Worm (Caenorhabditis elegans): ENCODE measurements around the gene F11D5.5.

DNA sequence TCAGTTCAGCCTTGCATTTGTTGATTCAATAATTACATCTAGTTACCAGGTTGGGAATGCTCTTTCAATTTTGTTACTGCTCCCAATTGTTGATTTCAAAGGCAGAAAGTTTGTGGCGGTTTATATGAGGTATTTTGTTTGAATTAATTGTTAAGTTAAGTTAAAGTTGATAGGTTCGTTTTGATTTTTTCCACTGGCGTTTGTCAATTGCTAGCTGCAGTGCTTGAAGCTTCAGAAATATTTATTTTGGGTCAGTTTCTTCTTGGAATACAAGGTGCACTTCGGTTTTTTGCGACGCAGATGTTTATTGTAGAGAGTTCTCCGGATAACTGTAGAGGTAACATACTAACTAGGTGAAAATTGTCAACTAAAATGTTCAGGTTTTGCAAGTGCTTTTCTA lies at the start of gene F11D5.5:
- TF ChIP-seq somi-1 (GFP tag; optimal IDR thresholded peaks at IDR 0.05), result no peak
- TF ChIP-seq egrh-3 (GFP tag; IDR thresholded peaks at IDR 0.05), result no peak
- no peak for TF ChIP-seq B0035.1 (tag; optimal IDR thresholded peaks at IDR 0.05)
- no peak for TF ChIP-seq hmg-20 (GFP tag; IDR thresholded peaks at IDR 0.05)
- TF ChIP-seq zfh-2 (GFP tag; conservative IDR thresholded peaks at IDR 0.05), result no peak
- no peak for TF ChIP-seq sea-2 (GFP tag; IDR thresholded peaks at IDR 0.05)
- TF ChIP-seq lin-40 (tag; optimal IDR thresholded peaks at IDR 0.05), result no peak
- TF ChIP-seq nhr-90 (tag; optimal IDR thresholded peaks at IDR 0.05), result no peak
- no peak for TF ChIP-seq ama-1 (optimal IDR thresholded peaks at IDR 0.05)
- TF ChIP-seq ama-1 (GFP tag; optimal IDR thresholded peaks at IDR 0.05), result no peak
- TF ChIP-seq ccch-3 (GFP tag; optimal IDR thresholded peaks at IDR 0.05), result no peak
- no peak for TF ChIP-seq dpl-1 (GFP tag; optimal IDR thresholded peaks at IDR 0.05)
- TF ChIP-seq gei-17 (GFP tag; optimal IDR thresholded peaks at IDR 0.05), result no peak
- no peak for TF ChIP-seq nfya-1 (tag; optimal IDR thresholded peaks at IDR 0.05; ENCODE audit: borderline replicate concordance, insufficient read depth)

Measured in whole organism, young adult.